Fruit fly (Drosophila melanogaster) whole organism, embryonic: ENCODE results near the gene Pxn.
A peak's percentile ranks its signal among the peaks of the same experiment; 100 is the strongest.

Source experiments
- Bteb2 ChIP-seq: fragments of 200-800 bp; sonication (Bioruptor generic); optimal IDR thresholded peaks from 2 replicates; lab custom pipeline; 2016; ENCODE audit warnings: missing biosample characterization, missing genetic modification characterization
- CG11723 ChIP-seq: fragments of 200-800 bp; sonication (Bioruptor generic); optimal IDR thresholded peaks from 2 replicates; lab custom pipeline; 2017; ENCODE audit warnings: missing biosample characterization, mild to moderate bottlenecking, missing genetic modification characterization
- CG12391 ChIP-seq: fragments of 200-800 bp; sonication (Bioruptor generic); optimal IDR thresholded peaks from 3 replicates; lab custom pipeline; 2018; ENCODE audit warnings: missing biosample characterization, mild to moderate bottlenecking, missing genetic modification characterization, moderate library complexity
- CG12769 ChIP-seq: fragments of 200-800 bp; sonication (Bioruptor generic); optimal IDR thresholded peaks from 2 replicates; lab custom pipeline; 2019; ENCODE audit warnings: missing biosample characterization, mild to moderate bottlenecking, missing genetic modification characterization, moderate library complexity
- CG12942 ChIP-seq: fragments of 200-800 bp; sonication (Bioruptor generic); optimal IDR thresholded peaks from 3 replicates; lab custom pipeline; 2016; ENCODE audit warnings: missing biosample characterization, missing genetic modification characterization
- CG14710 ChIP-seq: fragments of 200-800 bp; sonication (Bioruptor generic); optimal IDR thresholded peaks from 3 replicates; lab custom pipeline; 2019; ENCODE audit warnings: missing biosample characterization, mild to moderate bottlenecking, missing genetic modification characterization, moderate library complexity
- CG1529 ChIP-seq: fragments of 200-800 bp; sonication (Bioruptor generic); optimal IDR thresholded peaks from 3 replicates; lab custom pipeline; 2018; ENCODE audit warnings: missing biosample characterization, missing genetic modification characterization
- CG15514 ChIP-seq: fragments of 200-800 bp; sonication (Bioruptor generic); optimal IDR thresholded peaks from 3 replicates; lab custom pipeline; 2017; ENCODE audit warnings: missing biosample characterization, missing genetic modification characterization, mild to moderate bottlenecking, moderate library complexity, missing genetic modification reagents
- CG1602 ChIP-seq: fragments of 200-800 bp; sonication (Bioruptor generic); optimal IDR thresholded peaks from 3 replicates; lab custom pipeline; 2016; ENCODE audit warnings: missing biosample characterization, missing genetic modification characterization
- CG16779 ChIP-seq: fragments of 200-800 bp; sonication (Bioruptor generic); IDR thresholded peaks from 2 replicates; pipeline ENCODE4 v1.3.6; 2022; ENCODE audit warnings: missing biosample characterization, missing genetic modification characterization
- CG16813 ChIP-seq: fragments of 200-800 bp; sonication (Bioruptor generic); IDR thresholded peaks from 3 replicates; pipeline ENCODE4 v1.3.6; 2022; ENCODE audit warnings: missing biosample characterization, missing genetic modification characterization; ENCODE audit not compliant: partially characterized antibody
- CG16815 ChIP-seq: fragments of 200-800 bp; sonication (Bioruptor generic); optimal IDR thresholded peaks from 3 replicates; lab custom pipeline; 2017; ENCODE audit warnings: missing biosample characterization, mild to moderate bottlenecking, missing genetic modification characterization
- CG17359 ChIP-seq: fragments of 200-800 bp; sonication (Bioruptor generic); optimal IDR thresholded peaks from 3 replicates; lab custom pipeline; 2018; ENCODE audit warnings: missing biosample characterization, mild to moderate bottlenecking, missing genetic modification characterization, moderate library complexity
- CG17385 ChIP-seq: fragments of 200-800 bp; sonication (Bioruptor generic); optimal IDR thresholded peaks from 3 replicates; lab custom pipeline; 2018; ENCODE audit warnings: missing biosample characterization, mild to moderate bottlenecking, missing genetic modification characterization
- CG30431 ChIP-seq: fragments of 200-800 bp; sonication (Bioruptor generic); optimal IDR thresholded peaks from 2 replicates; lab custom pipeline; 2017; ENCODE audit warnings: missing biosample characterization, missing genetic modification characterization
- CG3995 ChIP-seq: fragments of 200-800 bp; sonication (Bioruptor generic); optimal IDR thresholded peaks from 3 replicates; lab custom pipeline; 2016; ENCODE audit warnings: missing biosample characterization, missing genetic modification characterization
- CG5245 ChIP-seq: fragments of 200-800 bp; sonication (Bioruptor generic); optimal IDR thresholded peaks from 3 replicates; lab custom pipeline; 2016; ENCODE audit warnings: missing biosample characterization, missing genetic modification characterization
- CG6175 ChIP-seq: fragments of 200-800 bp; sonication (Bioruptor generic); IDR thresholded peaks from 3 replicates; pipeline ENCODE4 v1.3.6; 2022; ENCODE audit warnings: missing biosample characterization, missing genetic modification characterization
- CG6272 ChIP-seq: fragments of 200-800 bp; sonication (Bioruptor generic); IDR thresholded peaks from 2 replicates; pipeline ENCODE4 v1.3.6; 2022; ENCODE audit warnings: missing biosample characterization, missing genetic modification characterization
- CG7271 ChIP-seq: fragments of 200-800 bp; sonication (Bioruptor generic); optimal IDR thresholded peaks from 2 replicates; lab custom pipeline; 2018; ENCODE audit warnings: missing biosample characterization, mild to moderate bottlenecking, missing genetic modification characterization, moderate library complexity
- CG8924 ChIP-seq: fragments of 200-800 bp; optimal IDR thresholded peaks from 3 replicates; lab custom pipeline; 2019; ENCODE audit warnings: missing biosample characterization, mild to moderate bottlenecking, missing genetic modification characterization, moderate library complexity
- CrebB ChIP-seq: fragments of 200-800 bp; sonication (Bioruptor generic); optimal IDR thresholded peaks from 3 replicates; lab custom pipeline; 2018; ENCODE audit warnings: missing biosample characterization, mild to moderate bottlenecking, missing genetic modification characterization
- Deaf1 ChIP-seq: fragments of 200-800 bp; optimal IDR thresholded peaks from 3 replicates; lab custom pipeline; 2019; ENCODE audit warnings: missing biosample characterization, mild to moderate bottlenecking, missing genetic modification characterization, moderate library complexity
- Dip3 ChIP-seq: fragments of 200-800 bp; sonication (Bioruptor generic); optimal IDR thresholded peaks from 3 replicates; lab custom pipeline; 2016; ENCODE audit warnings: missing biosample characterization, missing genetic modification characterization
- Ets65A ChIP-seq: fragments of 200-800 bp; sonication (Bioruptor generic); peaks from one replicate; lab custom pipeline; 2016; ENCODE audit warnings: missing biosample characterization, missing genetic modification characterization
- HLHmδ ChIP-seq: fragments of 200-800 bp; sonication (Bioruptor generic); optimal IDR thresholded peaks from 2 replicates; lab custom pipeline; 2018; ENCODE audit warnings: missing biosample characterization, mild to moderate bottlenecking, missing genetic modification characterization, moderate library complexity
- Hand ChIP-seq: fragments of 200-800 bp; sonication (Bioruptor generic); optimal IDR thresholded peaks from 2 replicates; lab custom pipeline; 2017; ENCODE audit warnings: mild to moderate bottlenecking, missing biosample characterization, missing genetic modification reagents, missing genetic modification characterization
- Spps ChIP-seq: fragments of 200-800 bp; sonication (Bioruptor generic); optimal IDR thresholded peaks from 2 replicates; lab custom pipeline; 2018; ENCODE audit warnings: missing biosample characterization, mild to moderate bottlenecking, missing genetic modification characterization
- bbx ChIP-seq: fragments of 200-800 bp; sonication (Bioruptor generic); IDR thresholded peaks from 2 replicates; pipeline ENCODE4 v1.3.6; 2022; ENCODE audit warnings: missing biosample characterization, missing genetic modification characterization; ENCODE audit not compliant: partially characterized antibody
- br ChIP-seq: fragments of >200 bp; optimal IDR thresholded peaks from 2 replicates; lab custom pipeline; 2017
- chinmo ChIP-seq: fragments of 200-800 bp; sonication (Bioruptor generic); IDR thresholded peaks from 4 replicates; pipeline ENCODE4 v1.3.6; 2022; ENCODE audit warnings: missing biosample characterization, missing genetic modification characterization; ENCODE audit not compliant: partially characterized antibody
- da ChIP-seq: fragments of 200-800 bp; sonication (Bioruptor generic); optimal IDR thresholded peaks from 2 replicates; lab custom pipeline; 2016; ENCODE audit warnings: missing biosample characterization, missing genetic modification characterization
- disco-r ChIP-seq: fragments of 200-800 bp; sonication (Bioruptor generic); optimal IDR thresholded peaks from 2 replicates; lab custom pipeline; 2016; ENCODE audit warnings: missing biosample characterization, missing genetic modification characterization
- ems ChIP-seq: fragments of 200-800 bp; sonication (Bioruptor generic); optimal IDR thresholded peaks from 3 replicates; lab custom pipeline; 2016; ENCODE audit warnings: missing biosample characterization, missing genetic modification characterization
- esg ChIP-seq: fragments of 200-800 bp; sonication (Bioruptor generic); conservative IDR thresholded peaks from 2 replicates; pipeline ENCODE4 v1.3.6; 2022; ENCODE audit warnings: missing biosample characterization, missing genetic modification characterization
- gcm2 ChIP-seq: fragments of 200-800 bp; sonication (Bioruptor generic); optimal IDR thresholded peaks from 2 replicates; lab custom pipeline; 2016; ENCODE audit warnings: missing biosample characterization, missing genetic modification characterization
- gfzf ChIP-seq: fragments of 200-800 bp; sonication (Bioruptor generic); optimal IDR thresholded peaks from 2 replicates; lab custom pipeline; 2016; ENCODE audit warnings: missing biosample characterization, mild to moderate bottlenecking, missing genetic modification characterization, moderate library complexity
- ind ChIP-seq: fragments of 200-800 bp; sonication (Bioruptor generic); optimal IDR thresholded peaks from 3 replicates; lab custom pipeline; 2016; ENCODE audit warnings: missing biosample characterization, missing genetic modification characterization
- lab ChIP-seq: fragments of 200-800 bp; sonication (Bioruptor generic); optimal IDR thresholded peaks from 3 replicates; lab custom pipeline; 2017; ENCODE audit warnings: missing biosample characterization, missing genetic modification characterization, mild to moderate bottlenecking, moderate library complexity, missing genetic modification reagents
- luna ChIP-seq: fragments of 200-800 bp; sonication (Bioruptor generic); optimal IDR thresholded peaks from 2 replicates; lab custom pipeline; 2016; ENCODE audit warnings: missing biosample characterization, missing genetic modification characterization
- mirr ChIP-seq: fragments of 200-800 bp; sonication (Bioruptor generic); optimal IDR thresholded peaks from 3 replicates; lab custom pipeline; 2018; ENCODE audit warnings: missing biosample characterization, mild to moderate bottlenecking, missing genetic modification characterization
- nom ChIP-seq: fragments of 200-800 bp; sonication (Bioruptor generic); optimal IDR thresholded peaks from 2 replicates; lab custom pipeline; 2017; ENCODE audit warnings: missing biosample characterization, missing genetic modification characterization, mild to moderate bottlenecking, moderate library complexity, missing genetic modification reagents
- ranshi ChIP-seq: fragments of 200-800 bp; sonication (Bioruptor generic); IDR thresholded peaks from 2 replicates; pipeline ENCODE4 v1.3.6; 2022; ENCODE audit warnings: missing biosample characterization, missing genetic modification characterization
- run ChIP-seq: fragments of 200-800 bp; sonication (Bioruptor generic); optimal IDR thresholded peaks from 3 replicates; lab custom pipeline; 2018; ENCODE audit warnings: missing biosample characterization, mild to moderate bottlenecking, missing genetic modification characterization
- so ChIP-seq: fragments of 200-800 bp; sonication (Bioruptor generic); IDR thresholded peaks from 3 replicates; pipeline ENCODE4 v1.3.6; 2022; ENCODE audit warnings: missing biosample characterization, missing genetic modification characterization
- sr ChIP-seq: fragments of 200-800 bp; sonication (Bioruptor generic); IDR thresholded peaks from 3 replicates; pipeline ENCODE4 v1.3.6; 2022; ENCODE audit warnings: missing biosample characterization, missing genetic modification characterization
- stwl ChIP-seq: fragments of 200-800 bp; sonication (Bioruptor generic); optimal IDR thresholded peaks from 3 replicates; lab custom pipeline; 2018; ENCODE audit warnings: missing biosample characterization, mild to moderate bottlenecking, missing genetic modification characterization, moderate library complexity
- trem ChIP-seq: fragments of 200-800 bp; optimal IDR thresholded peaks from 3 replicates; lab custom pipeline; 2019; ENCODE audit warnings: missing biosample characterization, mild to moderate bottlenecking, missing genetic modification characterization, moderate library complexity
- zen ChIP-seq: fragments of 200-800 bp; sonication (Bioruptor generic); optimal IDR thresholded peaks from 3 replicates; lab custom pipeline; 2018; ENCODE audit warnings: missing biosample characterization, mild to moderate bottlenecking, missing genetic modification characterization, moderate library complexity

Pxn gene

dm6 chr3L:2586804-2587561 lies 42.9 kb downstream of the Pxn start, which contains the start of gene RpL8 (continued):
- peak; percentile 90 for TF ChIP-seq sr
- peak; percentile 64 for TF ChIP-seq CG5245 (GFP tag; lab: Kevin White, UChicago)
- peak; percentile 62 for TF ChIP-seq gfzf
- peak; percentile 74 for TF ChIP-seq zen (tag; lab: Kevin White, UChicago)
- TF ChIP-seq Ets65A (GFP tag; lab: Kevin White, UChicago), result peak; percentile 99
- peak; percentile 90 for TF ChIP-seq nom
- TF ChIP-seq Spps (tag; lab: Kevin White, UChicago), result peak; percentile 34
- peak; percentile 86 for TF ChIP-seq CG11723 (GFP tag; lab: Kevin White, UChicago)
- TF ChIP-seq CG16815 (GFP tag; lab: Kevin White, UChicago), result peak; percentile 48
- peak; percentile 97 for TF ChIP-seq HLHmδ (GFP tag; lab: Kevin White, UChicago)
- peak; percentile 85 for TF ChIP-seq so (GFP tag; lab: Robert Waterston, UW)
- TF ChIP-seq bbx (GFP tag; lab: Robert Waterston, UW), result peak; percentile 70
- peak; percentile 92 for TF ChIP-seq CG7271 (tag; lab: Kevin White, UChicago)
- TF ChIP-seq run, result peak; percentile 30
- TF ChIP-seq CG17359 (tag; lab: Kevin White, UChicago), result peak; percentile 77
- TF ChIP-seq CG12942 (GFP tag; lab: Kevin White, UChicago), result peak; percentile 57
- TF ChIP-seq trem (tag; lab: Kevin White, UChicago), result peak; percentile 59
- TF ChIP-seq CG1529 (GFP tag; lab: Kevin White, UChicago), result peak; percentile 74
- TF ChIP-seq CG30431 (GFP tag; lab: Kevin White, UChicago), result peak; percentile 60
- TF ChIP-seq CG12769 (tag; lab: Kevin White, UChicago), result peak; percentile 79
- peak; percentile 71 for TF ChIP-seq da (GFP tag; lab: Kevin White, UChicago)
- peak; percentile 94 for TF ChIP-seq lab (GFP tag; lab: Kevin White, UChicago)
- TF ChIP-seq CG16779 (GFP tag; lab: Robert Waterston, UW), result peak; percentile 75
- peak; percentile 72 for TF ChIP-seq CG3995 (GFP tag; lab: Kevin White, UChicago)
- TF ChIP-seq gcm2, result peak; percentile 67
- TF ChIP-seq disco-r (GFP tag; lab: Kevin White, UChicago), result peak; percentile 65
- TF ChIP-seq ind (GFP tag; lab: Kevin White, UChicago), result peak; percentile 68
- peak; percentile 70 for TF ChIP-seq Hand (GFP tag; lab: Kevin White, UChicago)
- TF ChIP-seq CG17385 (GFP tag; lab: Kevin White, UChicago), result peak; percentile 98
- 0 out of 4 replicates have a peak, but pooled peaks have one; percentile 54 for TF ChIP-seq chinmo
- TF ChIP-seq ems (GFP tag; lab: Kevin White, UChicago), result peak; percentile 62
- TF ChIP-seq br, result no peak
- TF ChIP-seq CG16813 (GFP tag; lab: Robert Waterston, UW), result peak; percentile 78
- TF ChIP-seq mirr, result peak; percentile 94
- peak; percentile 69 for TF ChIP-seq esg
- TF ChIP-seq Bteb2 (GFP tag; lab: Kevin White, UChicago), result peak; percentile 70
- peak; percentile 65 for TF ChIP-seq luna (GFP tag; lab: Kevin White, UChicago)
- TF ChIP-seq CG14710 (tag; lab: Kevin White, UChicago), result peak; percentile 71
- peak; percentile 78 for TF ChIP-seq CG12391 (tag; lab: Kevin White, UChicago)
- TF ChIP-seq CG8924, result peak; percentile 26
- TF ChIP-seq CG6175 (GFP tag; lab: Robert Waterston, UW), result peak; percentile 67; the same call in 2 of the 3 replicates
- peak; percentile 86 for TF ChIP-seq ranshi (GFP tag; lab: Robert Waterston, UW)
- peak; percentile 45 for TF ChIP-seq CG1602 (GFP tag; lab: Kevin White, UChicago)
- peak; percentile 30 for TF ChIP-seq stwl (tag; lab: Kevin White, UChicago)
- peak; percentile 60 for TF ChIP-seq Dip3 (GFP tag; lab: Kevin White, UChicago)
- peak; percentile 89 for TF ChIP-seq CG15514 (GFP tag; lab: Kevin White, UChicago)
- peak; percentile 27 for TF ChIP-seq Deaf1
- peak; percentile 64 for TF ChIP-seq CG6272 (GFP tag; lab: Robert Waterston, UW)
- TF ChIP-seq CrebB (tag; lab: Kevin White, UChicago), result peak; percentile 86
